Fruit fly (Drosophila melanogaster): Measurements from ENCODE around the gene Nepl13.

Nepl13 gene

DNA sequence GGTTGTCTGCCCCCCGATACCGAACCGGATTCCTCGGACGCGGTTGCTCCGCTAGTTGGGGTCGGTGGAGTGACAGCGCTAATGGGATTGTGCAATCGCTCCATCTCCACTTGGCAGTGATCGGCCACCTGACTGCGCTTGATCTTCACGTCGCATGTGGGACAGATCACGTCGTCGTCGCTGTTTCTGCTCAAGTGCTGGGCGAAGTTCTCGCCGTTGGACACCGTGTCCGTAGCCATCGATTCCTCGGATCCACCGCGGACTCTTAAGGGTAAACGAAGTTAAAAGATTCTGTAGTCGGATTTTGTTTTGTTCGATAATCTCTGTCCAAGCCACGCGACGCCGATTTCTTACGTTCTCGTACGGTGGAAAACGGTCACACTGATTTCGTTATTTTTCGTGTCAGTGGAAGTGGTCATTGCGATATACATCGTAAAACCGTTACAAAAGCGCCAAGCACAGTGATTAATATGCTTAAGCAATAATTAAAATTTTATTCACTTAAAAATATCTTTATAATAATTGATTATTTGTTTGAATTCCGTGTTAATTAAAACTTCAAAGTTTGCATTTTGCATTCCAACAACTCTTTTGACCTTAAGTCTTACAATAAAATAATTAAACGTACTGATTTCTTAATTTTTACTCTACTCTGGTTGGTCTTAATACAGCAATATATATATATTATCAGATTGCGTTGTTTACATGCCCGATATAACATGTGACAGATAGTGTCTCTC is 34.7 kb downstream of the Nepl13 start, which contains the start of gene RNF220:
Gene RNF220, minus strand, starts transcription at position 384 of the 740 bp plus-strand sequence.
- TF ChIP-seq ttk (optimal IDR thresholded peaks at IDR 0.05) (no peak), psq (optimal IDR thresholded peaks at IDR 0.05) (peak; percentile 73)

DNA sequence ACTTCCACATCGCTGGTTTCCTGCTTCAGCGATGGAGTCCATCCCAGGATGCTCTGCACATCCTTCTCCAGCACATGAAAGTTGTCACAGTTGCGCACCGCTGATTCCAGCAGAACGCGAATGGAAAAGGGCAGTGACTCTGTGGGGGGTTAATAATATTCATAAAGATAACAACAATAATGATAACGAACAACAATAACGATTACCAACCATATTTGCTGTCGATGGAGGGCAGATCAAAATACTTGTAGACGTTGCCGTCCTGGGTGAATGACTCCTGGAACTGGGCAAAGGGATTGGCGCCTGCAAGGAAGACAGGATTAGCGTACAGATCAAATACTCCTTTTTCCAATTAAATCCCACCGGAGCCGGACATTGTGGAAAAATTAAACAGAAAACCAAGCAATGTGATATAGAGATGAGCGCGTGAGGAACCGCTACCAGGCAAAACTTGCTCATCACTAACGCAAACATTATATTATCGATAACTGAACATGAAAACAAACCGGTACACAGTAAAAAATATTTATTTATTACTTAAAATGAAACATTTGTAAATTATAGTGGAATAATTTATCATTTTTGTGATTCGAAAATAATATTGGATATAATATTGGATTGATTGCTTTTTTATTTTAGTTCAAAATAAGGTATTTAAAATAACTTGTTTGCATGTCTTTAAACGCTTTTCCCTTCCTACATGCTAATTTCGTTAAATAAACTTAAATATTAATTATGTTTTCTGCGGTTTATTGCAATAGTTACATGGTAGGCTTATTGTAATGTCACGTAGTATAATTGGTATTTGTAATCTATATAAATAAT is 36.5 kb downstream of the Nepl13 start, which contains the start of gene Irp-1A:
Gene Irp-1A, minus strand, starts transcription at position 439 of the 825 bp plus-strand sequence.
- TF ChIP-seq ttk (optimal IDR thresholded peaks at IDR 0.05) (no peak), Myc (optimal IDR thresholded peaks at IDR 0.05) (no peak)

DNA sequence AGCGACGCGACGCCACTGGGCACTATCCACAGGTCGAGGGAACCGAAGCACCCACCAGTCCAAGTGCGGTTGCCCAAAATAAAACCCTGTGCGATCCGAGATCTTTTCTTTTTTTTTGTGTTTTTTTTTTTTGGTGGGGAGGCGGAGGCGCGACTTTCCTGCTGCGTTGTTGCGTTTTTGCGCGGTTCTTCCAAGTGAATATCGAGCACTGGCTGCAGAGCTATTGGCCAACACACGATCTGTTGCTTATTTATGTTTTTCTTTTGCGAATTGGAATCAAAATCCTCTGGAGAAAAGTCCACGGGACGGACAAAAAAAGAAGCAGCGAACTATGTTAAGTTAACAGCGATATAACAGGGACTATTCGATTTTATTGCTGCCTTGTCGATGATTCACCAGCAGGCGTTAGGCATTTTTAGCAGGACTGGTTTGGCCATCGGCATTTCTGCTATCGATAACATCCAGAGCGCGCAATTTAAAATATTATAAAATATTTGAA is 40.0 kb downstream of the Nepl13 start, which contains the start of gene wge:
Gene wge, minus strand, starts transcription at position 343 of the 499 bp plus-strand sequence.
- TF ChIP-seq psq (optimal IDR thresholded peaks at IDR 0.05) (peak; percentile 23), Sin3A (optimal IDR thresholded peaks at IDR 0.05) (no peak)

DNA sequence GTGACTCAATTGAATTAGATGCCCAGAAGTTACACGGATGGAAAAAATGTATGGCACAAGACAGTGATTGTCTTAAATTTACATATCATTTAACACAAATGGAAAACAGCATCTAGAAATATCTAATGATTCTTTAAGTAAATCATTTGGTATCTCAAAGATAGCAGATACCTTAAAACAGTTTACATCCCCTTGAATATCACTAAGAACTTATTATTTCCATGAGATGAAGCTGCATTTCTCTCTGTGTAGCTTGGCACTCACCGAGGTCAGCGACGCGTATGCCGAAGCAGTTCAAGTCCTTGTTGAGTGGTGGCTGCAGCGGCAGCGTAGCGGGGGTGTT is 41.3 kb downstream of the Nepl13 start:
- no peak for TF ChIP-seq Myc (optimal IDR thresholded peaks at IDR 0.05)
- no peak for TF ChIP-seq h (optimal IDR thresholded peaks at IDR 0.05)
- TF ChIP-seq insv (optimal IDR thresholded peaks at IDR 0.05): no peak
- no peak for TF ChIP-seq ttk (optimal IDR thresholded peaks at IDR 0.05)
- TF ChIP-seq psq (optimal IDR thresholded peaks at IDR 0.05): no peak
- no peak for TF ChIP-seq Sin3A (optimal IDR thresholded peaks at IDR 0.05)

DNA sequence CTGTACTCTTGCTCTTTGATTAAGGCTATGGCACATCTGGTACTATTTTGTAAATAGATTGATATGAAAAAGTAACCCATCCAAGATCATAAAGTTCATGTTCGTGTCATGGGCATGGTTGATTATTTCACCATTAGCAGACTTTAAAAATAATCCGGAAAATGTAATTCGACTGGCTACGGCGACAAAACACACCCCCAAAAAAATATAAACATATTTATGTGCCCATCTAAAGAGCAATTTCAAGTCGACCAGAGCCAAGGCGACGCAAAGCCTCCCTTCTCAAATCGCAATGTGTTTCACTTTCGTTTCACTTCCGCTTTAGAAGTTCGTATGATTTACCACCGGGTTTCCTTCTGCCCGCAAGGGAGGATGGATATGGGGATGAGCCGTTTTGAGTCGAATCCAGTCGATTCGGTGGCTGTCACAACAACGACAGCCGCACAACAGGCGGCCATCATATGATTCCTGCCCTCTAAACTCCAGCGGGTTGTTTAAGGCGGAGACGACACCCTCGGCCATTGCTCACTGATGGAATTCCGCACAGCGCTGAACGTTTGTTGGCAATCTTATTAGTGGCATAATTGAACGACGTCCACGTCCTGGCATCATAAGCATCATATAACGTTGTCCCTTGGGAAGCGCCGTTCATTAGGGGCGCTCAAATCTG is 41.8 kb downstream of the Nepl13 start:
- TF ChIP-seq insv (optimal IDR thresholded peaks at IDR 0.05): no peak
- no peak for TF ChIP-seq h (optimal IDR thresholded peaks at IDR 0.05)
- no peak for TF ChIP-seq ttk (optimal IDR thresholded peaks at IDR 0.05)
- no peak for TF ChIP-seq psq (optimal IDR thresholded peaks at IDR 0.05)

DNA sequence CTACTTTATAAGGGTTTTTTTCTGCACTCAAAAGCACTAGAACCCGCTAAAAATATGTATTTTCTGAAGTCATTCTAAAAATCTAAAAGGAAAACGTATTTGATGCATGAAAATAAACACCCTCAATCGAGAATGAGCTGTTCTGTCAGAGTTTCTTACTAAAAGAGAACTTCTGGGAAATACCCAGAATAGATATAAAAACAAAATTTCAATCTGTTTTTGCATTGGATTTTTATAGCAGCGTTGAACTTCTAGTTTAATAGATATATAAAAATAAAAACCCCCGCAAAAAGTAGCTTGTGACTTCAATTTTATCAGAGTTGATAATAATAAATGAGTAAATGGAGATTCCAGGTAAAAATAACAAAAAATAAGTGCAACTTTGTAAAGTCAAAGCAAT is 42.5 kb downstream of the Nepl13 start:
- no peak for TF ChIP-seq ttk (optimal IDR thresholded peaks at IDR 0.05)
- no peak for TF ChIP-seq psq (optimal IDR thresholded peaks at IDR 0.05)
- no peak for TF ChIP-seq Myc (optimal IDR thresholded peaks at IDR 0.05)
- TF ChIP-seq Sin3A (optimal IDR thresholded peaks at IDR 0.05): no peak
- TF ChIP-seq insv (optimal IDR thresholded peaks at IDR 0.05): no peak
- TF ChIP-seq h (optimal IDR thresholded peaks at IDR 0.05): no peak

DNA sequence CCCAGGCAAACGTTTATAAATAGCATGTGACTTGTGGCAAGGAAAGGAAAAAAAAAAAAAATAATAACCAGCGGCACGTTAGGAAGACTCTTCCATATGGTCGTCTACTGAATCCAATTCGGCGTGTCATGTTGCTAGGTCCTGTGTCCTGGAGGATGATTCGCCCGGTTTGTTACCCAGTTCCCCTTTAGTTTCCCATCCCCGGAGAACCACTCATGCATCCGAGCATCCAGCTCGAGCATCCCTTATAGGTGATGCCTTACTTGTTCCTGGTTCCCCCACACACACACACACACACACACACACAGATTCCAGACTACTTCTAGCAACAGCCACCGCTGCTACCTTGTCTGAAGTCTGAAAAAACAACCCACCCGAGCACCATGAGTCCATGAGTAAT is 43.0 kb downstream of the Nepl13 start:
- TF ChIP-seq ttk (optimal IDR thresholded peaks at IDR 0.05): no peak
- TF ChIP-seq Myc (optimal IDR thresholded peaks at IDR 0.05): no peak
- no peak for TF ChIP-seq h (optimal IDR thresholded peaks at IDR 0.05)
- no peak for TF ChIP-seq insv (optimal IDR thresholded peaks at IDR 0.05)
- TF ChIP-seq Sin3A (optimal IDR thresholded peaks at IDR 0.05): no peak
- no peak for TF ChIP-seq psq (optimal IDR thresholded peaks at IDR 0.05)

DNA sequence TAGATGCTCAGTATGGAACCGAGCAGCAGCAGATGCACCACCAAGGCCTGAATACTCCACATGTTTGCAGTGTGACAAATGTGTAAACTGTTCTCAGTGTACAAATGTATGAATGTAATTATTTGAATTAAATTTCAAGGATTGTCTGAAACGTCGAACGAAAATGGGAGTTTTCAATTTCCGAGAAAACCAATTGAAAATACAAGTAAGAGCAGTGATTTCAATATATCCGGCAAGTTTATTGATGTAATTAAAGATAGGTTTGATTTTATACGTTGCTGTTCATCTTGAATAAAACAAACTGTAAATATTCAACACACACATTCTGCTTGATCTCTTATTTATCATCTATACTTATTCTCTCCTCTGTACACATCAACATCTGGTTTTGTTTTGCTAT is 50.2 kb downstream of the Nepl13 start, which contains the start of gene CG4907:
Gene CG4907, minus strand, starts transcription at position 101 of the 400 bp plus-strand sequence.
- TF ChIP-seq ttk (optimal IDR thresholded peaks at IDR 0.05) (no peak), h (optimal IDR thresholded peaks at IDR 0.05) (no peak), Sin3A (optimal IDR thresholded peaks at IDR 0.05) (no peak), psq (optimal IDR thresholded peaks at IDR 0.05) (no peak)
